Worm (Caenorhabditis elegans) whole organism, young adult: ENCODE data around the gene F35F11.2.

Source experiments
- B0019.2 ChIP-seq: fragments of 200-800 bp; sonication (Bioruptor generic); conservative IDR thresholded peaks from 2 replicates; pipeline ENCODE4 v1.3.6; 2022; ENCODE audit warnings: missing genetic modification reagents, missing genetic modification characterization, missing compliant biosample characterization
- B0261.1 ChIP-seq: sonication (generic microtip); optimal IDR thresholded peaks from 2 replicates; lab custom pipeline; 2016; ENCODE audit warnings: mild to moderate bottlenecking, missing genetic modification characterization, moderate library complexity, missing compliant biosample characterization
- F23B12.7 ChIP-seq: sonication (generic microtip); optimal IDR thresholded peaks from 2 replicates; lab custom pipeline; 2017; ENCODE audit warnings: missing genetic modification characterization, mild to moderate bottlenecking, missing compliant biosample characterization, antibody characterized with exemption, moderate library complexity; ENCODE audit not compliant: insufficient read depth
- F33H1.4 ChIP-seq: fragments of 200-800 bp; sonication (Bioruptor generic); IDR thresholded peaks from 2 replicates; pipeline ENCODE4 v1.3.6; 2022; ENCODE audit warnings: missing genetic modification reagents, missing genetic modification characterization, missing compliant biosample characterization
- F52B5.7 ChIP-seq: sonication (generic microtip); optimal IDR thresholded peaks from 2 replicates; lab custom pipeline; 2016; ENCODE audit warnings: mild to moderate bottlenecking, missing genetic modification characterization, missing compliant biosample characterization
- F57A8.1 ChIP-seq: fragments of 200-800 bp; sonication (Bioruptor generic); optimal IDR thresholded peaks from 2 replicates; lab custom pipeline; 2018; ENCODE audit warnings: mild to moderate bottlenecking, missing genetic modification characterization, moderate library complexity, missing compliant biosample characterization
- aptf-2 ChIP-seq: fragments of 200-800 bp; sonication (Bioruptor generic); conservative IDR thresholded peaks from 2 replicates; pipeline ENCODE4 v1.3.6; 2022; ENCODE audit warnings: missing genetic modification reagents, missing genetic modification characterization, missing compliant biosample characterization
- aptf-3 ChIP-seq: fragments of 200-800 bp; sonication (Bioruptor generic); IDR thresholded peaks from 2 replicates; pipeline ENCODE4 v1.3.6; 2022; ENCODE audit warnings: missing genetic modification characterization, missing compliant biosample characterization
- athp-1 ChIP-seq: sonication (generic microtip); optimal IDR thresholded peaks from 2 replicates; lab custom pipeline; 2017; ENCODE audit warnings: mild to moderate bottlenecking, missing genetic modification characterization, missing compliant biosample characterization
- bed-2 ChIP-seq: fragments of 200-800 bp; sonication (Bioruptor generic); IDR thresholded peaks from 2 replicates; pipeline ENCODE4 v1.3.6; 2022; ENCODE audit warnings: missing genetic modification reagents, missing genetic modification characterization, missing compliant biosample characterization
- cebp-1 ChIP-seq, 2 experiments: fragments of 200-800 bp in 1 of 2; sonication (Bioruptor generic) in 1 of 2; sonication (generic microtip) in 1 of 2; IDR thresholded peaks in 1 of 2; optimal IDR thresholded peaks in 1 of 2; 2 replicates each; pipeline versions ENCODE4 v1.3.6 to Lab custom; 2017 to 2022; ENCODE audit warnings: missing compliant biosample characterization in 2 of 2, missing genetic modification characterization in 2 of 2, mild to moderate bottlenecking in 1 of 2, missing genetic modification reagents in 1 of 2, moderate library complexity in 1 of 2
- cebp-2 ChIP-seq: fragments of 200-800 bp; sonication (Bioruptor generic); IDR thresholded peaks from 2 replicates; pipeline ENCODE4 v1.3.6; 2022; ENCODE audit warnings: missing genetic modification characterization, missing compliant biosample characterization
- ceh-79 ChIP-seq: sonication (generic microtip); optimal IDR thresholded peaks from 2 replicates; lab custom pipeline; 2017; ENCODE audit warnings: mild to moderate bottlenecking, missing genetic modification characterization, missing compliant biosample characterization
- ceh-91 ChIP-seq: fragments of 200-800 bp; sonication (Bioruptor generic); IDR thresholded peaks from 2 replicates; pipeline ENCODE4 v1.3.6; 2022; ENCODE audit warnings: missing genetic modification reagents, missing genetic modification characterization, missing compliant biosample characterization
- chd-7 ChIP-seq: sonication (generic microtip); optimal IDR thresholded peaks from 2 replicates; lab custom pipeline; 2016; ENCODE audit warnings: mild to moderate bottlenecking, missing genetic modification characterization, moderate library complexity, missing compliant biosample characterization
- dox-1 ChIP-seq: fragments of 200-800 bp; sonication (Bioruptor generic); IDR thresholded peaks from 2 replicates; pipeline ENCODE4 v1.3.6; 2022; ENCODE audit warnings: missing genetic modification reagents, missing genetic modification characterization, missing compliant biosample characterization
- hlh-12 ChIP-seq: sonication (generic microtip); optimal IDR thresholded peaks from 2 replicates; lab custom pipeline; 2016; ENCODE audit warnings: missing genetic modification characterization, missing compliant biosample characterization
- hmg-20 ChIP-seq: fragments of 200-800 bp; sonication (Bioruptor generic); IDR thresholded peaks from 2 replicates; pipeline ENCODE4 v1.3.6; 2022; ENCODE audit warnings: missing genetic modification reagents, missing genetic modification characterization, missing compliant biosample characterization
- lag-1 ChIP-seq: fragments of 200-800 bp; sonication (Bioruptor generic); IDR thresholded peaks from 2 replicates; pipeline ENCODE4 v1.3.6; 2022; ENCODE audit warnings: missing genetic modification reagents, missing genetic modification characterization, missing compliant biosample characterization
- let-526 ChIP-seq: fragments of 200-800 bp; sonication (Bioruptor generic); IDR thresholded peaks from 2 replicates; pipeline ENCODE4 v1.3.6; 2022; ENCODE audit warnings: missing genetic modification reagents, missing genetic modification characterization, missing compliant biosample characterization
- let-607 ChIP-seq, 2 experiments: fragments of 200-800 bp in 1 of 2; sonication (Bioruptor generic) in 1 of 2; sonication (generic microtip) in 1 of 2; optimal IDR thresholded peaks; 2 replicates each; lab custom pipeline; 2016 to 2018; ENCODE audit warnings: mild to moderate bottlenecking in 2 of 2, missing compliant biosample characterization in 2 of 2, missing genetic modification characterization in 2 of 2, moderate library complexity in 2 of 2, missing genotype in 1 of 2
- lin-26 ChIP-seq: fragments of 200-800 bp; sonication (Bioruptor generic); IDR thresholded peaks from 2 replicates; pipeline ENCODE4 v1.3.6; 2022; ENCODE audit warnings: missing genetic modification reagents, missing genetic modification characterization, missing compliant biosample characterization
- lin-54 ChIP-seq: fragments of 200-800 bp; sonication (Bioruptor generic); optimal IDR thresholded peaks from 2 replicates; lab custom pipeline; 2018; ENCODE audit warnings: mild to moderate bottlenecking, missing genetic modification characterization, missing compliant biosample characterization
- lsl-1 ChIP-seq: fragments of 200-800 bp; sonication (Bioruptor generic); optimal IDR thresholded peaks from 2 replicates; lab custom pipeline; 2018; ENCODE audit warnings: mild to moderate bottlenecking, missing genetic modification characterization, moderate library complexity, missing compliant biosample characterization
- lsy-27 ChIP-seq: sonication (generic microtip); optimal IDR thresholded peaks from 2 replicates; lab custom pipeline; 2017; ENCODE audit warnings: missing genetic modification characterization, mild to moderate bottlenecking, missing compliant biosample characterization, antibody characterized with exemption, missing genotype, borderline replicate concordance; ENCODE audit not compliant: insufficient read depth
- nhr-27 ChIP-seq: fragments of 200-800 bp; sonication (Bioruptor generic); optimal IDR thresholded peaks from 2 replicates; lab custom pipeline; 2018; ENCODE audit warnings: mild to moderate bottlenecking, missing genetic modification characterization, moderate library complexity, missing compliant biosample characterization
- nhr-80 ChIP-seq: sonication (generic microtip); optimal IDR thresholded peaks from 2 replicates; lab custom pipeline; 2016; ENCODE audit warnings: missing genetic modification characterization, missing compliant biosample characterization
- nhr-90 ChIP-seq: sonication (generic microtip); optimal IDR thresholded peaks from 2 replicates; lab custom pipeline; 2016; ENCODE audit warnings: missing genotype, mild to moderate bottlenecking, missing genetic modification characterization, missing compliant biosample characterization
- rcor-1 ChIP-seq: fragments of 200-800 bp; sonication (Bioruptor generic); IDR thresholded peaks from 2 replicates; pipeline ENCODE4 v1.3.6; 2022; ENCODE audit warnings: missing genetic modification reagents, missing genetic modification characterization, missing compliant biosample characterization
- rpc-1 ChIP-seq, 2 experiments: fragments of 150-350 bp in 1 of 2; sonication (generic microtip) in 1 of 2; optimal IDR thresholded peaks; 2 replicates each; lab custom pipeline; 2014 to 2018; ENCODE audit warnings: missing biosample characterization in 1 of 2, missing genetic modification characterization in 1 of 2, missing genetic modification reagents in 1 of 2, missing genotype in 1 of 2
- sea-2 ChIP-seq: fragments of 200-800 bp; sonication (Bioruptor generic); IDR thresholded peaks from 2 replicates; pipeline ENCODE4 v1.3.6; 2022; ENCODE audit warnings: missing genetic modification characterization, missing compliant biosample characterization
- snpc-1.3 ChIP-seq: sonication (generic microtip); optimal IDR thresholded peaks from 2 replicates; lab custom pipeline; 2017; ENCODE audit warnings: missing genetic modification characterization, mild to moderate bottlenecking, missing compliant biosample characterization, antibody characterized with exemption, moderate library complexity, missing genotype, missing genetic modification reagents; ENCODE audit not compliant: insufficient read depth
- sptf-2 ChIP-seq: fragments of 200-800 bp; sonication (Bioruptor generic); optimal IDR thresholded peaks from 2 replicates; lab custom pipeline; 2018; ENCODE audit warnings: mild to moderate bottlenecking, missing genetic modification characterization, missing compliant biosample characterization
- tbp1 ChIP-seq: fragments of 200-800 bp; sonication (Bioruptor generic); optimal IDR thresholded peaks from 2 replicates; lab custom pipeline; 2018; ENCODE audit warnings: mild to moderate bottlenecking, missing genetic modification characterization, missing compliant biosample characterization
- zim-3 ChIP-seq: sonication (generic microtip); optimal IDR thresholded peaks from 2 replicates; lab custom pipeline; 2017; ENCODE audit warnings: mild to moderate bottlenecking, missing genetic modification characterization, moderate library complexity, missing compliant biosample characterization
- ztf-22 ChIP-seq: fragments of 200-800 bp; sonication (Bioruptor generic); optimal IDR thresholded peaks from 2 replicates; lab custom pipeline; 2018; ENCODE audit warnings: mild to moderate bottlenecking, missing genetic modification characterization, moderate library complexity, missing compliant biosample characterization
- ztf-28 ChIP-seq: fragments of 200-800 bp; sonication (Bioruptor generic); IDR thresholded peaks from 2 replicates; pipeline ENCODE4 v1.3.6; 2022; ENCODE audit warnings: missing genetic modification reagents, missing genetic modification characterization, missing compliant biosample characterization
- ztf-6 ChIP-seq: fragments of 200-800 bp; sonication (Bioruptor generic); IDR thresholded peaks from 2 replicates; pipeline ENCODE4 v1.3.6; 2022; ENCODE audit warnings: missing genetic modification reagents, missing genetic modification characterization, missing compliant biosample characterization

Gene F35F11.2

DNA sequence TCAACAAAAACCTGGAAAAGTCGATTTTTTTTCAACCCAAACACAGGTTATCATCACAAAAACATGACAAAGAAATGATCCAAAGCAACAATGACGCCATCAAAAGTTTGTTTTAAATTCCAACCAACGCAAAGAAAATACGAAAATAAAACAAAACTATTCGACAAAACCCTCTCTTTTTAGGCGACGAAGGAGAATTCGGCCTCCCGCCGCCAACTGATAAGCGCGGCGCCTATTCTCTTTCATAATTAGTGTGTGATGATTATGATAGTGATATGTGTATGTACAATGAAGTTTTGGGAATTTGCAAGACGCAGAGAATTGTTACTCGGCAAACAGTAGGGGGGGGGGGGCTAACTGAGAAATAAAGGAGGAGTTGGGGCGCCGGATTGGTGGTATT lies 10.8 kb upstream of the F35F11.2 start:
- no peak for TF ChIP-seq F33H1.4 (GFP tag; lab: Robert Waterston, UW)
- peak; percentile 60 for TF ChIP-seq nhr-80 (tag; lab: Kevin White, UChicago)
- TF ChIP-seq nhr-90 (tag; lab: Kevin White, UChicago), result no peak
- TF ChIP-seq F57A8.1 (GFP tag; lab: Kevin White, UChicago), result no peak
- peak; percentile 3 for TF ChIP-seq ztf-22 (GFP tag; lab: Kevin White, UChicago)
- peak; percentile 57 for TF ChIP-seq dox-1 (GFP tag; lab: Robert Waterston, UW)
- no peak for TF ChIP-seq lsl-1
- TF ChIP-seq sptf-2 (GFP tag; lab: Kevin White, UChicago), result no peak
- TF ChIP-seq cebp-1 (GFP tag; IDR thresholded peaks at IDR 0.05; lab: Robert Waterston, UW), result 0 out of 2 replicates have a peak, but pooled peaks have one; percentile 11
- TF ChIP-seq cebp-1 (tag; optimal IDR thresholded peaks at IDR 0.05; lab: Kevin White, UChicago), result peak; percentile 35
- TF ChIP-seq nhr-27 (tag; lab: Kevin White, UChicago), result no peak
- TF ChIP-seq ztf-28 (GFP tag; lab: Robert Waterston, UW), result no peak
- no peak for TF ChIP-seq hmg-20 (GFP tag; lab: Robert Waterston, UW)
- no peak for TF ChIP-seq ceh-91
- no peak for TF ChIP-seq snpc-1.3 (tag; lab: Kevin White, UChicago)
- TF ChIP-seq chd-7 (tag; lab: Kevin White, UChicago), result no peak
- no peak for TF ChIP-seq lag-1 (GFP tag; lab: Robert Waterston, UW)
- TF ChIP-seq athp-1 (tag; lab: Kevin White, UChicago), result no peak
- TF ChIP-seq B0019.2 (GFP tag; lab: Robert Waterston, UW), result no peak
- TF ChIP-seq ceh-79 (tag; lab: Kevin White, UChicago), result no peak
- no peak for TF ChIP-seq ztf-6 (GFP tag; lab: Robert Waterston, UW)

DNA sequence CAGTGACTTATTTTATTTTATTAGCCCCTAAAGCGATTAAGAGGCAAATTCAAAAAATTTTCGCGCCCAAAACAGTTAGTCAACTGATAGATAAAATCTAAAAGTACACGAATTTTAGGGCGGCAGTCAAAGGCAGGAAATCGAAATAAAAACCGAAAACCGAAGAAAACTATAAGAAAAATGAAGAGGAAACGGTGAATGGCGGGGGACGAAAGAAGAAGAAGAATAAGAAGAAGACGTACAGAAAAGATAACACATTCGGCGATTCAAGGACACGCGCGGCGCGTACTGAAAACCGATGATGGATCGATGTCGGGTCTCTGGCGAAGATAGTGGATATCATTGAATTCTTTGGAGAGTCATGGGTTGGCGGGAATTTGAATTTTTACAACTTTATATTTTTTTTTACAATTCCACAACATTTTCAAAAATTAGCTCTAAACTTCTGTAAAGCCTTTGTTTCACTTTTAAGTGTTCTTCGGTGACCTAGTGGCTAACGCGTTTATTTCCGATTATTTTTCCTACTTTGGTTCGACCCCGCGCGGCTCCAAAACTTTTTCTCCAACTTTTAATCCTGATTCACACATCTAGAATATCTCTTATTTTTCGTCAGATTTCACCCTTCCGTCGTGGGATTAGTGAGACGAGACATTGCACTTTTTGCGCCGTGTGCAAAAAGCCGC lies 9.0 kb upstream of the F35F11.2 start:
- TF ChIP-seq let-526 (GFP tag; lab: Robert Waterston, UW), result no peak
- TF ChIP-seq F23B12.7 (tag; lab: Kevin White, UChicago), result no peak
- TF ChIP-seq ceh-79 (tag; lab: Kevin White, UChicago), result no peak
- TF ChIP-seq cebp-2, result no peak
- no peak for TF ChIP-seq aptf-3 (GFP tag; lab: Robert Waterston, UW)
- TF ChIP-seq lsy-27, result no peak
- no peak for TF ChIP-seq let-607 (tag; optimal IDR thresholded peaks at IDR 0.05; lab: Kevin White, UChicago)
- no peak for TF ChIP-seq sea-2 (GFP tag; lab: Robert Waterston, UW)
- no peak for TF ChIP-seq rcor-1 (GFP tag; lab: Robert Waterston, UW)
- TF ChIP-seq hlh-12, result no peak
- TF ChIP-seq bed-2 (GFP tag; lab: Robert Waterston, UW), result no peak
- peak; percentile 29 for TF ChIP-seq rpc-1 (optimal IDR thresholded peaks at IDR 0.05; lab: Kevin White, UChicago)
- TF ChIP-seq rpc-1 (tag; optimal IDR thresholded peaks at IDR 0.05; lab: Kevin White, UChicago), result peak; percentile 71
- no peak for TF ChIP-seq lin-26
- no peak for TF ChIP-seq F33H1.4 (GFP tag; lab: Robert Waterston, UW)
- TF ChIP-seq aptf-2 (GFP tag; lab: Robert Waterston, UW), result no peak
- TF ChIP-seq zim-3 (tag; lab: Kevin White, UChicago), result no peak
- peak; percentile 81 for TF ChIP-seq tbp1 (GFP tag; lab: Kevin White, UChicago)
- no peak for TF ChIP-seq F52B5.7
- TF ChIP-seq lin-54 (GFP tag; lab: Kevin White, UChicago), result peak; percentile 31
- TF ChIP-seq snpc-1.3 (tag; lab: Kevin White, UChicago), result no peak
- peak; percentile 47 for TF ChIP-seq B0261.1
